Fruit fly (Drosophila melanogaster) whole organism, embryonic: ENCODE data around the gene Gem2.

Experiments used
- Bgb ChIP-seq: fragments of 200-800 bp; sonication (Bioruptor generic); IDR thresholded peaks from 2 replicates; pipeline ENCODE4 v1.3.6; 2022; ENCODE audit warnings: missing biosample characterization, missing genetic modification characterization; ENCODE audit not compliant: partially characterized antibody
- CG1024 ChIP-seq: fragments of 200-800 bp; sonication (Bioruptor generic); IDR thresholded peaks from 2 replicates; pipeline ENCODE4 v1.3.6; 2022; ENCODE audit warnings: missing biosample characterization, missing genetic modification characterization
- CG11247 ChIP-seq: fragments of 200-800 bp; sonication (Bioruptor generic); IDR thresholded peaks from 2 replicates; pipeline ENCODE4 v1.3.6; 2022; ENCODE audit warnings: missing biosample characterization, missing genetic modification characterization
- CG12236 ChIP-seq: fragments of 200-800 bp; sonication (Bioruptor generic); optimal IDR thresholded peaks from 2 replicates; lab custom pipeline; 2016; ENCODE audit warnings: missing biosample characterization, missing genetic modification characterization
- CG13287 ChIP-seq: fragments of 200-800 bp; sonication (Bioruptor generic); IDR thresholded peaks from 2 replicates; pipeline ENCODE4 v1.3.6; 2022; ENCODE audit warnings: missing biosample characterization, missing genetic modification characterization; ENCODE audit not compliant: partially characterized antibody
- CG13624 ChIP-seq: fragments of 200-800 bp; sonication (Bioruptor generic); optimal IDR thresholded peaks from 2 replicates; lab custom pipeline; 2016; ENCODE audit warnings: missing biosample characterization, missing genetic modification characterization
- CG14050 ChIP-seq: fragments of 200-800 bp; sonication (Bioruptor generic); IDR thresholded peaks from 3 replicates; pipeline ENCODE4 v1.3.6; 2022; ENCODE audit warnings: missing biosample characterization, missing genetic modification characterization
- CG1529 ChIP-seq: fragments of 200-800 bp; sonication (Bioruptor generic); optimal IDR thresholded peaks from 3 replicates; lab custom pipeline; 2018; ENCODE audit warnings: missing biosample characterization, missing genetic modification characterization
- CG15514 ChIP-seq: fragments of 200-800 bp; sonication (Bioruptor generic); optimal IDR thresholded peaks from 3 replicates; lab custom pipeline; 2017; ENCODE audit warnings: missing biosample characterization, missing genetic modification characterization, mild to moderate bottlenecking, moderate library complexity, missing genetic modification reagents
- CG1647 ChIP-seq: fragments of 200-800 bp; sonication (Bioruptor generic); optimal IDR thresholded peaks from 3 replicates; lab custom pipeline; 2016; ENCODE audit warnings: missing biosample characterization, missing genetic modification characterization
- CG17802 ChIP-seq: fragments of 200-800 bp; sonication (Bioruptor generic); optimal IDR thresholded peaks from 2 replicates; lab custom pipeline; 2018; ENCODE audit warnings: missing biosample characterization, mild to moderate bottlenecking, missing genetic modification characterization, moderate library complexity
- CG18764 ChIP-seq: fragments of 200-800 bp; sonication (Bioruptor generic); optimal IDR thresholded peaks from 3 replicates; lab custom pipeline; 2016; ENCODE audit warnings: missing biosample characterization, missing genetic modification characterization
- CG31388 ChIP-seq: fragments of 200-800 bp; sonication (Bioruptor generic); optimal IDR thresholded peaks from 2 replicates; lab custom pipeline; 2016; ENCODE audit warnings: missing biosample characterization, missing genetic modification characterization
- CG32772 ChIP-seq: fragments of 200-800 bp; sonication (Bioruptor generic); IDR thresholded peaks from 2 replicates; pipeline ENCODE4 v1.3.6; 2022; ENCODE audit warnings: missing biosample characterization, missing genetic modification characterization
- CG3407 ChIP-seq: fragments of 200-800 bp; sonication (Bioruptor generic); optimal IDR thresholded peaks from 2 replicates; lab custom pipeline; 2018; ENCODE audit warnings: missing biosample characterization, mild to moderate bottlenecking, missing genetic modification characterization
- CG42726 ChIP-seq: fragments of 200-800 bp; sonication (Bioruptor generic); IDR thresholded peaks from 2 replicates; pipeline ENCODE4 v1.3.6; 2022; ENCODE audit warnings: missing biosample characterization, missing genetic modification characterization; ENCODE audit not compliant: partially characterized antibody
- CG6175 ChIP-seq: fragments of 200-800 bp; sonication (Bioruptor generic); IDR thresholded peaks from 3 replicates; pipeline ENCODE4 v1.3.6; 2022; ENCODE audit warnings: missing biosample characterization, missing genetic modification characterization
- CG6765 ChIP-seq: fragments of 200-800 bp; sonication (Bioruptor generic); optimal IDR thresholded peaks from 3 replicates; lab custom pipeline; 2017; ENCODE audit warnings: missing biosample characterization, mild to moderate bottlenecking, missing genetic modification characterization
- CG6813 ChIP-seq: fragments of 200-800 bp; sonication (Bioruptor generic); optimal IDR thresholded peaks from 2 replicates; lab custom pipeline; 2017; ENCODE audit warnings: missing biosample characterization, missing genetic modification characterization, mild to moderate bottlenecking, moderate library complexity, missing genetic modification reagents
- CG8089 ChIP-seq: fragments of 200-800 bp; sonication (Bioruptor generic); optimal IDR thresholded peaks from 3 replicates; lab custom pipeline; 2016; ENCODE audit warnings: missing biosample characterization, missing genetic modification characterization
- CG9437 ChIP-seq: fragments of 200-800 bp; sonication (Bioruptor generic); optimal IDR thresholded peaks from 2 replicates; lab custom pipeline; 2018; ENCODE audit warnings: missing biosample characterization, mild to moderate bottlenecking, missing genetic modification characterization
- Chrac-16 ChIP-seq: fragments of 200-800 bp; sonication (Bioruptor generic); optimal IDR thresholded peaks from 3 replicates; lab custom pipeline; 2016; ENCODE audit warnings: missing biosample characterization, missing genetic modification characterization
- Deaf1 ChIP-seq: fragments of 200-800 bp; optimal IDR thresholded peaks from 3 replicates; lab custom pipeline; 2019; ENCODE audit warnings: missing biosample characterization, mild to moderate bottlenecking, missing genetic modification characterization, moderate library complexity
- H2.0 ChIP-seq: fragments of 200-800 bp; sonication (Bioruptor generic); IDR thresholded peaks from 2 replicates; pipeline ENCODE4 v1.3.6; 2022; ENCODE audit warnings: missing biosample characterization, missing genetic modification characterization
- HmgZ ChIP-seq: fragments of 200-800 bp; sonication (Bioruptor generic); optimal IDR thresholded peaks from 2 replicates; lab custom pipeline; 2018; ENCODE audit warnings: missing biosample characterization, mild to moderate bottlenecking, missing genetic modification characterization
- NfI ChIP-seq: fragments of 200-800 bp; sonication (Bioruptor generic); optimal IDR thresholded peaks from 3 replicates; lab custom pipeline; 2018; ENCODE audit warnings: missing biosample characterization, mild to moderate bottlenecking, missing genetic modification characterization, moderate library complexity
- Ravus ChIP-seq: fragments of 200-800 bp; sonication (Bioruptor generic); IDR thresholded peaks from 2 replicates; pipeline ENCODE4 v1.3.6; 2022; ENCODE audit warnings: missing biosample characterization, missing genetic modification characterization
- Tbp ChIP-seq: fragments of >200 bp; optimal IDR thresholded peaks from 2 replicates; lab custom pipeline; 2018; ENCODE audit warnings: missing biosample characterization, missing genetic modification characterization
- aop ChIP-seq: fragments of 200-800 bp; sonication (Bioruptor generic); IDR thresholded peaks from 2 replicates; pipeline ENCODE4 v1.3.6; 2022; ENCODE audit warnings: missing biosample characterization, missing genetic modification characterization
- ato ChIP-seq: fragments of 200-800 bp; sonication (Bioruptor generic); IDR thresholded peaks from 2 replicates; pipeline ENCODE4 v1.3.6; 2022; ENCODE audit warnings: missing biosample characterization, missing genetic modification characterization; ENCODE audit not compliant: partially characterized antibody
- az2 ChIP-seq: fragments of 200-800 bp; sonication (Bioruptor generic); optimal IDR thresholded peaks from 3 replicates; lab custom pipeline; 2016; ENCODE audit warnings: missing biosample characterization, missing genetic modification characterization
- bbx ChIP-seq: fragments of 200-800 bp; sonication (Bioruptor generic); IDR thresholded peaks from 2 replicates; pipeline ENCODE4 v1.3.6; 2022; ENCODE audit warnings: missing biosample characterization, missing genetic modification characterization; ENCODE audit not compliant: partially characterized antibody
- ci ChIP-seq: fragments of 200-800 bp; sonication (Bioruptor generic); IDR thresholded peaks from 3 replicates; pipeline ENCODE4 v1.3.6; 2022; ENCODE audit warnings: missing biosample characterization, missing genetic modification characterization
- crc ChIP-seq: fragments of 200-800 bp; sonication (Bioruptor generic); optimal IDR thresholded peaks from 2 replicates; lab custom pipeline; 2016; ENCODE audit warnings: missing biosample characterization, missing genetic modification characterization
- crp ChIP-seq, 2 experiments: fragments of 200-800 bp; sonication (Bioruptor generic); optimal IDR thresholded peaks; 2 replicates in 1 of 2; 3 replicates in 1 of 2; lab custom pipeline; 2017; ENCODE audit warnings: missing biosample characterization in 2 of 2, missing genetic modification characterization in 2 of 2, mild to moderate bottlenecking in 1 of 2, moderate library complexity in 1 of 2
- dm ChIP-seq: fragments of 200-800 bp; sonication (Bioruptor generic); optimal IDR thresholded peaks from 3 replicates; lab custom pipeline; 2016; ENCODE audit warnings: missing biosample characterization, missing genetic modification characterization
- eyg ChIP-seq: fragments of 200-800 bp; sonication (Bioruptor generic); optimal IDR thresholded peaks from 3 replicates; lab custom pipeline; 2016; ENCODE audit warnings: missing biosample characterization, missing genetic modification characterization
- her ChIP-seq: fragments of 200-800 bp; sonication (Bioruptor generic); optimal IDR thresholded peaks from 2 replicates; lab custom pipeline; 2016; ENCODE audit warnings: missing biosample characterization, missing genetic modification characterization
- inv ChIP-seq: fragments of 200-800 bp; sonication (Bioruptor generic); IDR thresholded peaks from 2 replicates; pipeline ENCODE4 v1.3.6; 2022; ENCODE audit warnings: missing biosample characterization, missing genetic modification characterization; ENCODE audit not compliant: partially characterized antibody
- jumu ChIP-seq: fragments of 200-800 bp; sonication (Bioruptor generic); optimal IDR thresholded peaks from 3 replicates; lab custom pipeline; 2016; ENCODE audit warnings: missing biosample characterization, missing genetic modification characterization
- kay ChIP-seq: fragments of 200-800 bp; sonication (Bioruptor generic); optimal IDR thresholded peaks from 2 replicates; lab custom pipeline; 2016; ENCODE audit warnings: missing biosample characterization, missing genetic modification characterization
- ken ChIP-seq: fragments of 200-800 bp; sonication (Bioruptor generic); IDR thresholded peaks from 3 replicates; pipeline ENCODE4 v1.3.6; 2022; ENCODE audit warnings: missing biosample characterization, missing genetic modification characterization
- lov ChIP-seq, 2 experiments: fragments of 200-800 bp in 1 of 2; fragments of >200 bp in 1 of 2; sonication (Bioruptor generic) in 1 of 2; IDR thresholded peaks in 1 of 2; optimal IDR thresholded peaks in 1 of 2; 2 replicates in 1 of 2; 3 replicates in 1 of 2; pipeline versions ENCODE4 v1.3.6 to Lab custom; 2017 to 2022; ENCODE audit warnings: missing biosample characterization in 1 of 2, missing genetic modification characterization in 1 of 2
- schlank ChIP-seq: fragments of 200-800 bp; sonication (Bioruptor generic); optimal IDR thresholded peaks from 2 replicates; lab custom pipeline; 2018; ENCODE audit warnings: missing biosample characterization, mild to moderate bottlenecking, missing genetic modification characterization
- scrt ChIP-seq: fragments of 200-800 bp; sonication (Bioruptor generic); optimal IDR thresholded peaks from 2 replicates; lab custom pipeline; 2018; ENCODE audit warnings: missing biosample characterization, mild to moderate bottlenecking, missing genetic modification characterization, moderate library complexity
- sob ChIP-seq: fragments of 200-800 bp; sonication (Bioruptor generic); IDR thresholded peaks from 2 replicates; pipeline ENCODE4 v1.3.6; 2022; ENCODE audit warnings: missing biosample characterization, missing genetic modification characterization
- stc ChIP-seq: fragments of 200-800 bp; sonication (Bioruptor generic); IDR thresholded peaks from 2 replicates; pipeline ENCODE4 v1.3.6; 2022; ENCODE audit warnings: missing biosample characterization, missing genetic modification characterization
- vnd ChIP-seq: fragments of 200-800 bp; sonication (Bioruptor generic); IDR thresholded peaks from 3 replicates; pipeline ENCODE4 v1.3.6; 2022; ENCODE audit warnings: missing biosample characterization, missing genetic modification characterization; ENCODE audit not compliant: partially characterized antibody
- zen ChIP-seq: fragments of 200-800 bp; sonication (Bioruptor generic); optimal IDR thresholded peaks from 3 replicates; lab custom pipeline; 2018; ENCODE audit warnings: missing biosample characterization, mild to moderate bottlenecking, missing genetic modification characterization, moderate library complexity

Gene Gem2

dm6 chr3L:19079798-19080691 is 20.1 kb downstream of the Gem2 start (continued):
- TF ChIP-seq NfI (GFP tag; lab: Kevin White, UChicago) (peak; percentile 14), sob (GFP tag; lab: Robert Waterston, UW) (no peak), jumu (GFP tag; lab: Kevin White, UChicago) (peak; percentile 11), kay (GFP tag; lab: Kevin White, UChicago) (no peak), CG32772 (GFP tag; lab: Robert Waterston, UW) (no peak), crc (GFP tag; lab: Kevin White, UChicago) (no peak), CG1647 (GFP tag; lab: Kevin White, UChicago) (no peak), ken (GFP tag; lab: Robert Waterston, UW) (no peak), CG6813 (peak; percentile 25), Bgb (no peak), ci (GFP tag; lab: Robert Waterston, UW) (no peak; the same call in 2 of the 3 replicates), CG31388 (GFP tag; lab: Kevin White, UChicago) (no peak), lov (optimal IDR thresholded peaks at IDR 0.05; lab: Kevin White, UChicago) (no peak), lov (GFP tag; IDR thresholded peaks at IDR 0.05; lab: Robert Waterston, UW) (no peak), CG6765 (GFP tag; lab: Kevin White, UChicago) (no peak), crp (GFP tag; optimal IDR thresholded peaks at IDR 0.05; lab: Kevin White, UChicago) (no peak), az2 (GFP tag; lab: Kevin White, UChicago) (peak; percentile 30), CG8089 (no peak), CG18764 (GFP tag; lab: Kevin White, UChicago) (no peak), CG14050 (GFP tag; lab: Robert Waterston, UW) (no peak), CG3407 (GFP tag; lab: Kevin White, UChicago) (no peak), scrt (GFP tag; lab: Kevin White, UChicago) (peak; percentile 12), CG13624 (GFP tag; lab: Kevin White, UChicago) (no peak), Chrac-16 (no peak), schlank (no peak), aop (GFP tag; lab: Robert Waterston, UW) (no peak), Tbp (GFP tag; lab: Kevin White, UChicago) (no peak), eyg (GFP tag; lab: Kevin White, UChicago) (peak; percentile 38), bbx (no peak), Ravus (GFP tag; lab: Robert Waterston, UW) (no peak), CG12236 (GFP tag; lab: Kevin White, UChicago) (no peak), CG1529 (GFP tag; lab: Kevin White, UChicago) (peak; percentile 31), CG13287 (GFP tag; lab: Robert Waterston, UW) (no peak), vnd (GFP tag; lab: Robert Waterston, UW) (no peak), CG15514 (GFP tag; lab: Kevin White, UChicago) (no peak), CG42726 (GFP tag; lab: Robert Waterston, UW) (no peak), H2.0 (GFP tag; lab: Robert Waterston, UW) (no peak), HmgZ (no peak), ato (no peak), stc (no peak), dm (no peak), inv (GFP tag; lab: Robert Waterston, UW) (no peak), CG17802 (tag; lab: Kevin White, UChicago) (no peak), zen (tag; lab: Kevin White, UChicago) (no peak), Deaf1 (no peak), CG9437 (GFP tag; lab: Kevin White, UChicago) (peak; percentile 40), CG6175 (GFP tag; lab: Robert Waterston, UW) (no peak), CG1024 (GFP tag; lab: Robert Waterston, UW) (no peak), CG11247 (GFP tag; lab: Robert Waterston, UW) (no peak), her (GFP tag; lab: Kevin White, UChicago) (no peak)
